Worm (Caenorhabditis elegans) whole organism, L4 larva: ENCODE measurements around the gene lit-1.

Experiments
- Y5F2A.4 ChIP-seq: fragments of 200-800 bp; sonication (Bioruptor generic); optimal IDR thresholded peaks from 2 replicates; lab custom pipeline; 2018; ENCODE audit warnings: mild to moderate bottlenecking, missing genetic modification characterization, missing compliant biosample characterization
- ama-1 ChIP-seq: fragments of 150-350 bp; optimal IDR thresholded peaks from 2 replicates; lab custom pipeline; 2014; ENCODE audit warnings: inconsistent platforms, mixed read lengths
- mdt-29 ChIP-seq: fragments of 200-800 bp; sonication (Bioruptor generic); IDR thresholded peaks from 2 replicates; pipeline ENCODE4 v1.3.6; 2022; ENCODE audit warnings: missing genetic modification reagents, missing genetic modification characterization, missing compliant biosample characterization
- nhr-77 ChIP-seq: fragments of 150-350 bp; optimal IDR thresholded peaks from 2 replicates; lab custom pipeline; 2014; ENCODE audit warnings: missing biosample characterization, missing genetic modification characterization
- unc-39 ChIP-seq: sonication (generic microtip); optimal IDR thresholded peaks from 2 replicates; lab custom pipeline; 2017; ENCODE audit warnings: missing biosample characterization, missing genetic modification characterization
- zag-1 ChIP-seq: fragments of 150-350 bp; optimal IDR thresholded peaks from 2 replicates; lab custom pipeline; 2014; ENCODE audit warnings: missing biosample characterization, missing genetic modification characterization

DNA sequence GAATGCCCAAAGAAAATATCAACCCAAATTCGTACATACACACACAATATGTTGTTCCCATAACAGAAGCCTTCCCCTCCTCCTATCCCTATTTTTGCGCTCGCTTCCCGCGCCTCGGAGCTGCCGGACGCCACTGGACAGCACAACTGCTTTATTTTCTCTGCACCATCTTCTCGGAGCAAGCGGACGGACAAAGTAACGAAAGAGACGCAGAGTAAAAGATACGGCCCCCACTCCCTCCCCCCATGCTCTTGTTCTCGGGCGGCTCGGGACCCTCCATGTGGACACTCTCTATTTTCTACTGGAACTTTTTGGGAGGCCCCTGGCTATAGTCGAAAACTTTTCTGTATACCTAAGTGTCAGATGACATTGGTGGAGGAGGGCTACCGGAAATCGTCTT lies 4.0 kb upstream of the lit-1 start:
- no peak for TF ChIP-seq zag-1 (tag; lab: Kevin White, UChicago)
- TF ChIP-seq nhr-77 (tag; lab: Kevin White, UChicago): no peak
- no peak for TF ChIP-seq ama-1 (lab: Kevin White, UChicago)
- no peak for TF ChIP-seq Y5F2A.4 (GFP tag; lab: Kevin White, UChicago)
- no peak for TF ChIP-seq mdt-29 (GFP tag; lab: Robert Waterston, UW)
- TF ChIP-seq unc-39 (tag; lab: Kevin White, UChicago): no peak
